Fruit fly (Drosophila melanogaster) whole organism, embryonic: Measurements from ENCODE around the gene CG15439.

Experiments used
- ATbp ChIP-seq: fragments of 200-800 bp; sonication (Bioruptor generic); optimal IDR thresholded peaks from 2 replicates; lab custom pipeline; 2017; ENCODE audit warnings: missing biosample characterization, mild to moderate bottlenecking, missing genetic modification characterization, missing genetic modification reagents
- Abd-B ChIP-seq: fragments of 200-800 bp; sonication (Bioruptor generic); optimal IDR thresholded peaks from 2 replicates; lab custom pipeline; 2018; ENCODE audit warnings: missing biosample characterization, mild to moderate bottlenecking, missing genetic modification characterization, moderate library complexity
- B-H2 ChIP-seq: fragments of 200-800 bp; sonication (Bioruptor generic); optimal IDR thresholded peaks from 2 replicates; lab custom pipeline; 2018; ENCODE audit warnings: missing biosample characterization, mild to moderate bottlenecking, missing genetic modification characterization
- BEAF-32 ChIP-seq: fragments of 200-800 bp; sonication (Bioruptor generic); optimal IDR thresholded peaks from 3 replicates; lab custom pipeline; 2017; ENCODE audit warnings: missing biosample characterization, missing genetic modification characterization, mild to moderate bottlenecking, moderate library complexity, missing genetic modification reagents
- CG10267 ChIP-seq: fragments of 200-800 bp; sonication (Bioruptor generic); optimal IDR thresholded peaks from 2 replicates; lab custom pipeline; 2018; ENCODE audit warnings: missing biosample characterization, mild to moderate bottlenecking, missing genetic modification characterization, moderate library complexity
- CG10462 ChIP-seq: fragments of 200-800 bp; sonication (Bioruptor generic); optimal IDR thresholded peaks from 2 replicates; lab custom pipeline; 2016; ENCODE audit warnings: missing biosample characterization, missing genetic modification characterization
- CG12659 ChIP-seq: fragments of 200-800 bp; sonication (Bioruptor generic); optimal IDR thresholded peaks from 3 replicates; lab custom pipeline; 2017; ENCODE audit warnings: mild to moderate bottlenecking, missing biosample characterization, missing genetic modification reagents, missing genetic modification characterization
- CG13287 ChIP-seq: fragments of 200-800 bp; sonication (Bioruptor generic); IDR thresholded peaks from 2 replicates; pipeline ENCODE4 v1.3.6; 2022; ENCODE audit warnings: missing biosample characterization, missing genetic modification characterization; ENCODE audit not compliant: partially characterized antibody
- CG14860 ChIP-seq: fragments of 200-800 bp; sonication (Bioruptor generic); IDR thresholded peaks from 3 replicates; pipeline ENCODE4 v1.3.6; 2022; ENCODE audit warnings: missing biosample characterization, missing genetic modification characterization; ENCODE audit not compliant: partially characterized antibody
- CG15073 ChIP-seq: fragments of 200-800 bp; sonication (Bioruptor generic); optimal IDR thresholded peaks from 2 replicates; lab custom pipeline; 2016; ENCODE audit warnings: missing biosample characterization, missing genetic modification characterization
- CG16779 ChIP-seq: fragments of 200-800 bp; sonication (Bioruptor generic); IDR thresholded peaks from 2 replicates; pipeline ENCODE4 v1.3.6; 2022; ENCODE audit warnings: missing biosample characterization, missing genetic modification characterization
- CG16815 ChIP-seq: fragments of 200-800 bp; sonication (Bioruptor generic); optimal IDR thresholded peaks from 3 replicates; lab custom pipeline; 2017; ENCODE audit warnings: missing biosample characterization, mild to moderate bottlenecking, missing genetic modification characterization
- CG18011 ChIP-seq: fragments of 200-800 bp; sonication (Bioruptor generic); optimal IDR thresholded peaks from 2 replicates; lab custom pipeline; 2017; ENCODE audit warnings: missing biosample characterization, missing genetic modification characterization, mild to moderate bottlenecking, moderate library complexity, missing genotype
- CG2116 ChIP-seq: fragments of 200-800 bp; sonication (Bioruptor generic); optimal IDR thresholded peaks from 3 replicates; lab custom pipeline; 2018; ENCODE audit warnings: missing biosample characterization, mild to moderate bottlenecking, missing genetic modification characterization
- CG2712 ChIP-seq: fragments of 200-800 bp; optimal IDR thresholded peaks from 3 replicates; lab custom pipeline; 2019; ENCODE audit warnings: missing biosample characterization, mild to moderate bottlenecking, missing genetic modification characterization, moderate library complexity
- CG34224 ChIP-seq: fragments of 200-800 bp; sonication (Bioruptor generic); IDR thresholded peaks from 3 replicates; pipeline ENCODE4 v1.3.6; 2022; ENCODE audit warnings: missing biosample characterization, missing genetic modification characterization; ENCODE audit not compliant: partially characterized antibody
- CG5953 ChIP-seq: fragments of 200-800 bp; sonication (Bioruptor generic); IDR thresholded peaks from 2 replicates; pipeline ENCODE4 v1.3.6; 2022; ENCODE audit warnings: missing biosample characterization, missing genetic modification characterization
- CG6254 ChIP-seq: fragments of 200-800 bp; sonication (Bioruptor generic); optimal IDR thresholded peaks from 3 replicates; lab custom pipeline; 2017; ENCODE audit warnings: mild to moderate bottlenecking, missing biosample characterization, missing genetic modification reagents, missing genetic modification characterization
- CG7928 ChIP-seq: fragments of 200-800 bp; sonication (Bioruptor generic); optimal IDR thresholded peaks from 2 replicates; lab custom pipeline; 2017; ENCODE audit warnings: missing biosample characterization, mild to moderate bottlenecking, missing genetic modification characterization
- CG7963 ChIP-seq: fragments of 200-800 bp; sonication (Bioruptor generic); IDR thresholded peaks from 3 replicates; pipeline ENCODE4 v1.3.6; 2022; ENCODE audit warnings: missing biosample characterization, missing genetic modification characterization; ENCODE audit not compliant: partially characterized antibody
- CG8290 ChIP-seq, 3 experiments: fragments of 200-800 bp; sonication (Bioruptor generic); optimal IDR thresholded peaks; 2 replicates each; lab custom pipeline; 2016 to 2019; ENCODE audit warnings: missing biosample characterization in 3 of 3, missing genetic modification characterization in 3 of 3, mild to moderate bottlenecking in 2 of 3, moderate library complexity in 1 of 3
- CHES-1-like ChIP-seq: fragments of 200-800 bp; sonication (Bioruptor generic); optimal IDR thresholded peaks from 2 replicates; lab custom pipeline; 2016; ENCODE audit warnings: missing biosample characterization, missing genetic modification characterization
- CoRest ChIP-seq: fragments of 200-800 bp; sonication (Bioruptor generic); optimal IDR thresholded peaks from 3 replicates; lab custom pipeline; 2018; ENCODE audit warnings: missing biosample characterization, mild to moderate bottlenecking, missing genetic modification characterization, moderate library complexity
- Fer1 ChIP-seq: fragments of 200-800 bp; sonication (Bioruptor generic); optimal IDR thresholded peaks from 2 replicates; lab custom pipeline; 2017; ENCODE audit warnings: missing biosample characterization, mild to moderate bottlenecking, missing genetic modification characterization
- Gsc ChIP-seq: fragments of 200-800 bp; sonication (Bioruptor generic); IDR thresholded peaks from 2 replicates; pipeline ENCODE4 v1.3.6; 2022; ENCODE audit warnings: missing biosample characterization, missing genetic modification characterization
- Neu2 ChIP-seq: fragments of 200-800 bp; sonication (Bioruptor generic); optimal IDR thresholded peaks from 3 replicates; lab custom pipeline; 2016; ENCODE audit warnings: missing biosample characterization, missing genetic modification characterization, borderline replicate concordance
- Nf-YC ChIP-seq: fragments of 200-800 bp; optimal IDR thresholded peaks from 3 replicates; lab custom pipeline; 2019; ENCODE audit warnings: missing biosample characterization, mild to moderate bottlenecking, missing genetic modification characterization, moderate library complexity
- Pdp1 ChIP-seq, 2 experiments: fragments of 200-800 bp; sonication (Bioruptor generic); optimal IDR thresholded peaks; 3 replicates each; lab custom pipeline; 2016; ENCODE audit warnings: missing biosample characterization in 2 of 2, missing genetic modification characterization in 2 of 2, mild to moderate bottlenecking in 1 of 2, moderate library complexity in 1 of 2
- Scr ChIP-seq: fragments of 200-800 bp; sonication (Bioruptor generic); IDR thresholded peaks from 2 replicates; pipeline ENCODE4 v1.3.6; 2022; ENCODE audit warnings: missing biosample characterization, missing genetic modification characterization; ENCODE audit not compliant: partially characterized antibody
- Stat92E ChIP-seq, 3 experiments: fragments of >200 bp in 2 of 3; fragments of 200-800 bp in 1 of 3; sonication (Bioruptor generic) in 1 of 3; optimal IDR thresholded peaks; 2 replicates each; lab custom pipeline; 2017 to 2019; ENCODE audit warnings: missing biosample characterization in 3 of 3, missing genetic modification characterization in 3 of 3, mild to moderate bottlenecking in 1 of 3, moderate library complexity in 1 of 3
- ato ChIP-seq: fragments of 200-800 bp; sonication (Bioruptor generic); IDR thresholded peaks from 2 replicates; pipeline ENCODE4 v1.3.6; 2022; ENCODE audit warnings: missing biosample characterization, missing genetic modification characterization; ENCODE audit not compliant: partially characterized antibody
- corto ChIP-seq: fragments of 200-800 bp; sonication (Bioruptor generic); optimal IDR thresholded peaks from 2 replicates; lab custom pipeline; 2016; ENCODE audit warnings: missing biosample characterization, mild to moderate bottlenecking, missing genetic modification characterization, moderate library complexity
- danr ChIP-seq: fragments of 200-800 bp; sonication (Bioruptor generic); IDR thresholded peaks from 2 replicates; pipeline ENCODE4 v1.3.6; 2022; ENCODE audit warnings: missing biosample characterization, missing genetic modification characterization
- gce ChIP-seq: fragments of 200-800 bp; sonication (Bioruptor generic); IDR thresholded peaks from 3 replicates; pipeline ENCODE4 v1.3.6; 2022; ENCODE audit warnings: missing biosample characterization, missing genetic modification characterization
- gfzf ChIP-seq: fragments of 200-800 bp; sonication (Bioruptor generic); optimal IDR thresholded peaks from 2 replicates; lab custom pipeline; 2016; ENCODE audit warnings: missing biosample characterization, mild to moderate bottlenecking, missing genetic modification characterization, moderate library complexity
- hkb ChIP-seq, 2 experiments: fragments of 200-800 bp in 1 of 2; fragments of >200 bp in 1 of 2; sonication (Bioruptor generic) in 1 of 2; IDR thresholded peaks in 1 of 2; optimal IDR thresholded peaks in 1 of 2; 2 replicates each; pipeline versions ENCODE4 v1.3.6 to Lab custom; 2017 to 2022; ENCODE audit warnings: missing biosample characterization in 1 of 2, missing genetic modification characterization in 1 of 2
- lola ChIP-seq, 3 experiments: fragments of >200 bp in 2 of 3; fragments of 200-800 bp in 1 of 3; sonication (Bioruptor generic) in 1 of 3; optimal IDR thresholded peaks; 2 replicates each; lab custom pipeline; 2017 to 2019; ENCODE audit warnings: missing biosample characterization in 3 of 3, missing genetic modification characterization in 3 of 3, mild to moderate bottlenecking in 1 of 3, moderate library complexity in 1 of 3
- mld ChIP-seq: fragments of 200-800 bp; sonication (Bioruptor generic); IDR thresholded peaks from 3 replicates; pipeline ENCODE4 v1.3.6; 2022; ENCODE audit warnings: missing biosample characterization, missing genetic modification characterization; ENCODE audit not compliant: partially characterized antibody
- nerfin-2 ChIP-seq: fragments of 200-800 bp; sonication (Bioruptor generic); IDR thresholded peaks from 2 replicates; pipeline ENCODE4 v1.3.6; 2022; ENCODE audit warnings: missing biosample characterization, missing genetic modification characterization; ENCODE audit not compliant: partially characterized antibody
- oc ChIP-seq: fragments of 200-800 bp; sonication (Bioruptor generic); optimal IDR thresholded peaks from 2 replicates; lab custom pipeline; 2018; ENCODE audit warnings: missing biosample characterization, mild to moderate bottlenecking, missing genetic modification characterization, moderate library complexity
- row ChIP-seq: fragments of 200-800 bp; sonication (Bioruptor generic); IDR thresholded peaks from 3 replicates; pipeline ENCODE4 v1.3.6; 2022; ENCODE audit warnings: missing biosample characterization, missing genetic modification characterization
- sens ChIP-seq: fragments of 200-800 bp; sonication (Bioruptor generic); peaks from one replicate; lab custom pipeline; 2016; ENCODE audit warnings: missing biosample characterization, missing genetic modification characterization
- sisA ChIP-seq: fragments of 200-800 bp; sonication (Bioruptor generic); IDR thresholded peaks from 2 replicates; pipeline ENCODE4 v1.3.6; 2022; ENCODE audit warnings: missing biosample characterization, missing genetic modification characterization
- sug ChIP-seq: fragments of 200-800 bp; optimal IDR thresholded peaks from 2 replicates; lab custom pipeline; 2019; ENCODE audit warnings: missing biosample characterization, mild to moderate bottlenecking, missing genetic modification characterization, moderate library complexity
- z ChIP-seq: fragments of 200-800 bp; sonication (Bioruptor generic); IDR thresholded peaks from 3 replicates; pipeline ENCODE4 v1.3.6; 2022; ENCODE audit warnings: missing biosample characterization, missing genetic modification characterization
- zen2 ChIP-seq: fragments of 200-800 bp; sonication (Bioruptor generic); IDR thresholded peaks from 3 replicates; pipeline ENCODE4 v1.3.6; 2022; ENCODE audit warnings: missing biosample characterization, missing genetic modification characterization; ENCODE audit not compliant: partially characterized antibody
- zfh1 ChIP-seq: fragments of 200-800 bp; sonication (Bioruptor generic); IDR thresholded peaks from 3 replicates; pipeline ENCODE4 v1.3.6; 2022; ENCODE audit warnings: missing biosample characterization, missing genetic modification characterization

The CG15439 gene

dm6 chr2L:4444457-4444856 lies 8.4 kb downstream of the CG15439 start, which contains the start of the genes morgue and Elp3 (continued):
- TF ChIP-seq ato (peak; percentile 82), danr (GFP tag; lab: Robert Waterston, UW) (no peak), mld (GFP tag; lab: Robert Waterston, UW) (peak; percentile 89), CHES-1-like (GFP tag; lab: Kevin White, UChicago) (peak; percentile 31), Nf-YC (tag; lab: Kevin White, UChicago) (peak; percentile 15), CG5953 (GFP tag; lab: Robert Waterston, UW) (no peak), CG10462 (GFP tag; lab: Kevin White, UChicago) (no peak), BEAF-32 (GFP tag; lab: Kevin White, UChicago) (peak; percentile 50), CG6254 (GFP tag; lab: Kevin White, UChicago) (no peak), CG7963 (GFP tag; lab: Robert Waterston, UW) (peak; percentile 83), CG18011 (GFP tag; lab: Kevin White, UChicago) (no peak), CG13287 (GFP tag; lab: Robert Waterston, UW) (peak; percentile 78), CG10267 (tag; lab: Kevin White, UChicago) (peak; percentile 56), CG15073 (GFP tag; lab: Kevin White, UChicago) (no peak), sisA (GFP tag; lab: Robert Waterston, UW) (no peak), CG8290 (GFP tag; optimal IDR thresholded peaks at IDR 0.05; lab: Kevin White, UChicago) (no peak), CG8290 (tag; optimal IDR thresholded peaks at IDR 0.05; lab: Kevin White, UChicago) (peak in 1 of 2 experiments; percentile 50), CG16779 (GFP tag; lab: Robert Waterston, UW) (no peak), Stat92E (GFP tag; optimal IDR thresholded peaks at IDR 0.05; lab: Kevin White, UChicago) (peak in 1 of 3 experiments; percentile 23), CG7928 (GFP tag; lab: Kevin White, UChicago) (no peak), gce (GFP tag; lab: Robert Waterston, UW) (no peak), Gsc (GFP tag; lab: Robert Waterston, UW) (no peak), lola (GFP tag; optimal IDR thresholded peaks at IDR 0.05; lab: Kevin White, UChicago) (no peak), oc (tag; lab: Kevin White, UChicago) (no peak), CoRest (tag; lab: Kevin White, UChicago) (no peak), CG2116 (GFP tag; lab: Kevin White, UChicago) (peak; percentile 68), ATbp (GFP tag; lab: Kevin White, UChicago) (no peak), Abd-B (GFP tag; lab: Kevin White, UChicago) (no peak), row (GFP tag; lab: Robert Waterston, UW) (0 out of 3 replicates have a peak, but pooled peaks have one; percentile 14), B-H2 (GFP tag; lab: Kevin White, UChicago) (peak; percentile 6), Scr (GFP tag; lab: Robert Waterston, UW) (peak; percentile 70), zen2 (GFP tag; lab: Robert Waterston, UW) (peak; percentile 79), Neu2 (no peak), CG12659 (peak; percentile 49), CG14860 (GFP tag; lab: Robert Waterston, UW) (peak; percentile 72), corto (GFP tag; lab: Kevin White, UChicago) (no peak), CG16815 (GFP tag; lab: Kevin White, UChicago) (no peak), zfh1 (no peak), Pdp1 (GFP tag; optimal IDR thresholded peaks at IDR 0.05; lab: Kevin White, UChicago) (peak in 1 of 2 experiments; percentile 30), sug (tag; lab: Kevin White, UChicago) (peak; percentile 16), gfzf (peak; percentile 81), nerfin-2 (GFP tag; lab: Robert Waterston, UW) (peak; percentile 82), CG34224 (peak; percentile 78), hkb (optimal IDR thresholded peaks at IDR 0.05; lab: Kevin White, UChicago) (no peak), hkb (GFP tag; IDR thresholded peaks at IDR 0.05; lab: Robert Waterston, UW) (0 out of 2 replicates have a peak, but pooled peaks have one; percentile 22), sens (peak; percentile 56), z (GFP tag; lab: Robert Waterston, UW) (no peak), CG2712 (tag; lab: Kevin White, UChicago) (peak; percentile 1), Fer1 (GFP tag; lab: Kevin White, UChicago) (peak; percentile 17)
